Worm (Caenorhabditis elegans): ENCODE results near the gene his-60.

DNA sequence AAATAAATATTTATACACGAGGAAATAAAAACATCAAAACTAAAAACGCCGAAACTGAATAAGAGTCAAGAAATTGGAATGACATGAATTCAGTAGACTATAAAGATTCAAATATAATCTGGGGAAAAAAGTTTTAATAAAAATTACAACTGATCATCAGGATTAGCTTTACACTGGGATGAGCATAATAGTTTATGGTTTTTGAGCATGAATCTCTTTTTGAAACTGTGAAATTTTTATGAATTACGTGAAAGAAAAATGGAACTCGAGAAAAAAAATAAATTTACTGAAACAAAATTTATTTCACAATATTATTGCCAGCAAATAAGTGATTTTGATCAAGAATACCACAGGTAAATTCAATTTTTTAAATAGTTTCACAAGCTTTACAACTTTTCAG, 40.2 kb downstream of the his-60 start, which contains the start of gene B0496.2:
- TF ChIP-seq lin-13 (GFP tag; optimal IDR thresholded peaks at IDR 0.05): no peak
- TF ChIP-seq unc-62 (GFP tag; optimal IDR thresholded peaks at IDR 0.05): no peak
- TF ChIP-seq ceh-82 (tag; optimal IDR thresholded peaks at IDR 0.05): no peak
- TF ChIP-seq egl-27 (tag; optimal IDR thresholded peaks at IDR 0.05): no peak
- no peak for TF ChIP-seq mab-5 (tag; optimal IDR thresholded peaks at IDR 0.05)

Data from whole organism, L2 larva.